Fruit fly (Drosophila melanogaster): ENCODE data around the gene CG5439.

DNA sequence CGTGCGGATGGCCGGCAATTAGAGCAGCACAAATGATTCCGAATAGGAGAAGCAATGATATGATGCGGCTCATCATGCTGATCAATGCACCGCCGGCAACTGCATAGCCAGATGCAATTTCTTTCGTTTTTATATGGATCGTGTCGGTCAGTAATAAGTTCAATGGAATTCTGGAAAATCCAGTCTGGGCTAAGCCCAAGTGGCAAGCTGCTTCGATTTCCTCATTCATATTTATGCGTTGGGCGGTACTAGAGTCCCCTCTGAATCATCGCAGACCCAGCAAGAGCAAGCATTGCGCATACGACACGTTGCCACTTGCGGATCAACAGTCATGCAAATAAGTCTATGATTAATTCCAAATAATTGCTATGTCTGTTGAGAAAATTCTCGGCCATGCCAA lies 33.4 kb upstream of the CG5439 start, which contains the start of gene CG16978:
- TF ChIP-seq Hmx (GFP tag; optimal IDR thresholded peaks at IDR 0.05): no peak
- no peak for TF ChIP-seq CG5245 (GFP tag; optimal IDR thresholded peaks at IDR 0.05)
- TF ChIP-seq CG7987 (GFP tag; optimal IDR thresholded peaks at IDR 0.05): no peak
- TF ChIP-seq CG8478 (optimal IDR thresholded peaks at IDR 0.05): no peak
- TF ChIP-seq sisA (GFP tag; IDR thresholded peaks at IDR 0.05): no peak
- TF ChIP-seq CG12104 (GFP tag; optimal IDR thresholded peaks at IDR 0.05): no peak
- no peak for TF ChIP-seq CG12942 (GFP tag; optimal IDR thresholded peaks at IDR 0.05)
- TF ChIP-seq CG16779 (GFP tag; IDR thresholded peaks at IDR 0.05): no peak
- no peak for TF ChIP-seq CG16815 (GFP tag; optimal IDR thresholded peaks at IDR 0.05)
- no peak for TF ChIP-seq aop (GFP tag; IDR thresholded peaks at IDR 0.05)
- TF ChIP-seq zf30C (GFP tag; optimal IDR thresholded peaks at IDR 0.05): no peak
- no peak for TF ChIP-seq az2 (GFP tag; optimal IDR thresholded peaks at IDR 0.05)
- TF ChIP-seq CG10654 (GFP tag; optimal IDR thresholded peaks at IDR 0.05): no peak
